Worm (Caenorhabditis elegans) whole organism, L4/young adult: ENCODE data around the gene Y43C5B.2.

ENCODE experiments used
- W03F9.2 ChIP-seq: fragments of 150-350 bp; optimal IDR thresholded peaks from 2 replicates; lab custom pipeline; 2014; ENCODE audit warnings: missing biosample characterization, missing genetic modification characterization
- dao-5 ChIP-seq: sonication (generic microtip); optimal IDR thresholded peaks from 2 replicates; lab custom pipeline; 2016; ENCODE audit warnings: missing genotype, missing genetic modification characterization, moderate library complexity, missing compliant biosample characterization
- him-1 ChIP-seq: sonication (generic microtip); optimal IDR thresholded peaks from 2 replicates; lab custom pipeline; 2016; ENCODE audit warnings: missing genotype, missing genetic modification reagents, missing genetic modification characterization, missing compliant biosample characterization

Y43C5B.2 gene

ce11 chrIV:10366018-10366417, 13.9 kb upstream of the Y43C5B.2 start, which contains the start of gene sir-2.1:
TSS of gene sir-2.1 (minus strand) at chrIV:10366229.
- TF ChIP-seq W03F9.2 (tag; lab: Kevin White, UChicago) (no peak), him-1 (tag; lab: Kevin White, UChicago) (no peak), dao-5 (tag; lab: Kevin White, UChicago) (no peak)

- TF ChIP-seq him-1 (tag; lab: Kevin White, UChicago): no peak
- TF ChIP-seq dao-5 (tag; lab: Kevin White, UChicago): no peak
- no peak for TF ChIP-seq W03F9.2 (tag; lab: Kevin White, UChicago)
Measured at ce11 chrIV:10360336-10360735, 8.2 kb upstream of the Y43C5B.2 start, which contains the start of gene ugt-59. TSS of gene ugt-59 (plus strand) at chrIV:10360636.

DNA sequence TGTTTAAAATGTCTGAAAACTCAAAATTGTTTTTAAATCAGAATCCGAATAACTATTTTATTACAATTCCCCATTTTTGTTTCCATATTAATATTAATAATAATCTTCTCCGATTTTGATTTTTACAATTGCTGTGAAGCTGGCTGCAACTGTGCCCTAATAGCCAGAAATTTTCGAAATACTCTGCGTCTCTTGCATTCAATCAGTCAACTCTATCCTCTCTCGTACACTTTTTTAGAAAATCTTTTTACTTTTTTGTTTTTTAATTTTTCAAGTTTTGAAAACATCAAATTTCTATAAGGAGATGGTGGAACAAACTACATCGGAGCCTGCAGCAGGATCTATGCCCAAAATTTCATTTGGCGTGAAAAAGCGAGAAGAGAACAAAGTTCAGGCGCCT, 5.7 kb upstream of the Y43C5B.2 start, which contains the start of gene gkow-1:
TSS of gene gkow-1 (plus strand) at position 301 of the 400 bp plus-strand sequence.
- no peak for TF ChIP-seq W03F9.2 (tag; lab: Kevin White, UChicago)
- TF ChIP-seq him-1 (tag; lab: Kevin White, UChicago): no peak
- TF ChIP-seq dao-5 (tag; lab: Kevin White, UChicago): no peak

DNA sequence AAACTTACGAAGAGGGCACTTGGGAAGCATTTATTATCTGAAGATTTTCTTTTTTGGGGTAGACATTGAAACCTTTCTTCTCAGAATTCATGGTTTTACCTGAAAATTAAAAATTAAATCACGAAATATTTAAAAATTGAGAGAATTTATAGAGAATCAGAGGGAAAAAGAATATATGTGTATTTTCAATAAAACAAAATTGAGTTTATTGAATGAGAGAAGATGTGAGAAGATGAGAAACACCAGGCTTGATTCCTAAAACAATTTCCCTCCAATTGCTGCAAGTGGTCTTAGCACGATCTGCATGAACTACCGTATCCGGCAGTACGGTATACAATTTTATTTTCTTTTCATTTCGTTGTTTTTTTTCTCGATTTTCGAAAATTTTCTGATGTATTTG, 4.9 kb upstream of the Y43C5B.2 start, which contains the start of gene R11A8.1:
TSS of gene R11A8.1 (minus strand) at position 101 of the 400 bp plus-strand sequence.
- TF ChIP-seq him-1 (tag; lab: Kevin White, UChicago): no peak
- no peak for TF ChIP-seq dao-5 (tag; lab: Kevin White, UChicago)
- TF ChIP-seq W03F9.2 (tag; lab: Kevin White, UChicago): no peak

- TF ChIP-seq him-1 (tag; lab: Kevin White, UChicago) (no peak), dao-5 (tag; lab: Kevin White, UChicago) (no peak), W03F9.2 (tag; lab: Kevin White, UChicago) (no peak)
Measured at ce11 chrIV:10349871-10350640, 2.1 kb downstream of the Y43C5B.2 start, which contains the start of the genes unc-43 and Y43C5B.3. TSS of gene unc-43 (minus strand) at chrIV:10350217. TSS of gene Y43C5B.3 (plus strand) at chrIV:10350590.

DNA sequence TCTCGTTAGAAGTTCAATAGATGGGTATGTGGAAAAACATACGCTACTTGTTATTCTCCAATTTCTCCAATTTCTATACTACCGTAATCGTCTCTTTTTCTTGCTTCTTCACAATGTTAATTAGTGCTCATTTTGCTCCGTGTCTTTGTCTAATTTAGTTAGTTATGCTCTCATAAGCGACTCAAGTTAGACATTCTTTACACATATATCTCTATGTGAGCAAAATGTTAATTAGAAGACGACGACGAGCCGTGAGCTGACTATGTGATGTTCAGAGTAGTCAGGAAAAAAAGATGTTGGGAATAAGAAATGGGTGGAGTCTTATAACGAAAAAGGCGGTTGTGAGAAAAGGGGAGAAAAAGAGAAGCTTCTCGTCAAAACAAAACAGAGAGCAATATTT, 4.6 kb downstream of the Y43C5B.2 start:
- no peak for TF ChIP-seq W03F9.2 (tag; lab: Kevin White, UChicago)
- TF ChIP-seq dao-5 (tag; lab: Kevin White, UChicago): no peak
- no peak for TF ChIP-seq him-1 (tag; lab: Kevin White, UChicago)

DNA sequence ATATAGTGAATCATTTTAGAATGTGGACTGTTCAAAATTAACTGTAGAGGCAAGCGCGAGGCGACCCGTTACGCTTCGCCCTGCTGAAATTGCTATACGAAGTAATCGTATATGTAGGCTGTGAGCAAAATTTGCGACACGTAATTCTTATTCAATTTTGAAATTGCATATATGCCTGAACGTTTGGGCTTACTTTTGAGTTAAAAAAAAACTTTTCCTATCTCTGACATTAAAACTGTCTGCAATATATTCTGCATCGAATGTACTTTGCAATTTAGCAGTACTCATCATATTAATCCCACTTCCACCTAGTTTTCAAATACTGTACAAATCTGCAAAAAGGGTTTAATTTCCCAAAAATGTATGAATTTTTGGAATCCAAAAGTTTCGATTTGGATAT, 5.2 kb downstream of the Y43C5B.2 start:
- TF ChIP-seq dao-5 (tag; lab: Kevin White, UChicago) (no peak), W03F9.2 (tag; lab: Kevin White, UChicago) (no peak), him-1 (tag; lab: Kevin White, UChicago) (no peak)

DNA sequence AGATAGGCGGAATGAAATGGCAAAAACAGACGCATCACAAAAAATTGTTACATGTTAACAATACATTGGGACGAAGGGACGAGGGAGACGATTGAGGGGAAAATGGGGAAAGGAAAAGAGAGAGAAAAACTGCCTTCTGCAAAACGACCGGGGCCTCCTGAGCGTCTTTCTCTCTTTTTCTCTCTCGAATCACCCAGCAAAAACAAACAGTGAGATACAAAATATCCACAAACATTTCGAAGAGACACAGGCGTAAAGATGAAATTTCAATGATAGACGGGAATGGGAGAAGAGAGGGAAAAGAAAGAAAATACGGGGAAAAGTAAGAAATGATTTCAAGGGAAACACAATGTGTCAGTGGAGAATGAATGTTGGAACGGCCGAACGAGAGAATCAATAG, 6.2 kb downstream of the Y43C5B.2 start:
- TF ChIP-seq him-1 (tag; lab: Kevin White, UChicago) (peak; percentile 32), dao-5 (tag; lab: Kevin White, UChicago) (no peak), W03F9.2 (tag; lab: Kevin White, UChicago) (peak; percentile 7)

ce11 chrIV:10345486-10345885, 6.7 kb downstream of the Y43C5B.2 start:
- no peak for TF ChIP-seq W03F9.2 (tag; lab: Kevin White, UChicago)
- no peak for TF ChIP-seq him-1 (tag; lab: Kevin White, UChicago)
- TF ChIP-seq dao-5 (tag; lab: Kevin White, UChicago): no peak

DNA sequence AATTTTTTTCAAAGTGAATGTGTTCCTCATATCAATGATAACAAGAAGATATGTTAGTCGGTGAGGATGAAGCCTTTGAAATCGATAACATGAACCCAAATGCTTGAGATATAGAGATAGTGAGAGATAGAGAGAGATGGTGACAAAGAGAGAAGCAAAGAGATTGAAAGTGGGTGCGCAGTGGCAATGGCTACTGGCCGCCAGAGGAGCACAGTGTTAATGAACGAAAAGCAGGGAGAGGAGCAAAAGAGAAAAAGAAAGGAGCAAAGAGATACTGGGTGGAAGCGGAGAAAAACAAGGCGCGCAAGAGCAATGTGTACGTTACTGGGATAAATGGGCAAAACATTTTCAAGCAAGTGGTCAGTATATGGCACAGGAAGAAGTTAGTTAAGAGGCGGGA, 7.5 kb downstream of the Y43C5B.2 start:
- TF ChIP-seq him-1 (tag; lab: Kevin White, UChicago) (peak; percentile 1), dao-5 (tag; lab: Kevin White, UChicago) (no peak), W03F9.2 (tag; lab: Kevin White, UChicago) (no peak)

DNA sequence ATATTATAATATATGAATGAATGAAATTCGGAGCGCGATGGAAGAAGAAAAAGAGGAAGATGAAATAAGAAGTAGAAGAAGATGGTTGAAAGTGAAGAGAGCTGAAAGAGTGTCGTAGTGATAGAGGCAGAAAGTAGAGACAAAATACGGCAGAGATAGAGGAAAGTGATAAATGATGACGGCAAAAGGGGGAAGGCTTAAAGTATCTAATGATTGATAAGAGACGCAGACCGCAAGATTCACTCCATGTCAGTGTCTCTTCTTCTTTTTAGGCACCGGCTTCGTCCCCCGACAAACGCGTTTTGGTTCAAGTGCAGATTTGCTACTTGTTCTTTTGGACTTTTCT, 9.8 kb downstream of the Y43C5B.2 start:
- no peak for TF ChIP-seq dao-5 (tag; lab: Kevin White, UChicago)
- peak; percentile 27 for TF ChIP-seq W03F9.2 (tag; lab: Kevin White, UChicago)

DNA sequence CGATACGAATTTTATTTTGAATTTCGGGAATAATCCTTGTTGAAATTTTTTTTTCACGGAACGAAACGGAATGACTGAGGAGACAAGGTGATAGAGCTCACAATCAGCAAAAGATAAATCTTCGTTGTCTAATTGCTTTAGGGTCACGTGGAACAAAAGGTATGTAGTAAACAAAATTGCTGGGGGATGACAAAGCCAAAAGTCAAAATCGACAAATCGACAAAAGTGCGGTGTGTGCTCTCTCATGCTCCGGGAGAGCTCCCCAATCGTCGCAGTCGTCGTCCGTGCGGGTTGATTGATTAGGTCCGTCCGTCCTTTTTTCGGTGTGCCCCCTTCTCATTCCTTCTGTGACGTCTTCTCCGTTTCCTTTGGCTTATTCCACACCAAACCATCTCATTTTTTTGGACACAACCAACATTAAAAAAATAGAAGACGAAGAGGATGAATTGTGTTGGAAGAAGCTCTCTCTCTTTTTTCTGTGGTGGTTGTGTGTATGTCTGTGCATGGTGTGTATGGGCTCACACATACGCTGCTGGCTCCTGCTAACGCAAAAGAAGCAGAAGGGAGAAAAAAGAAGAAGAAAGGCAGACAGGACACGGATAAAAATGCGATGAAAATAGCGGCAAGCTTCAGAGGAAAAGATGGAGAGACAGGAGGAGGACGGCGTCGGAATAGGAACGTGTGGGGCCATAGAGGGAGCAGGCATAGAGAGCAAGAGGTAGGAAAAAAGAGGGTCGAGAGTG, 10.4 kb downstream of the Y43C5B.2 start:
- no peak for TF ChIP-seq W03F9.2 (tag; lab: Kevin White, UChicago)
- no peak for TF ChIP-seq dao-5 (tag; lab: Kevin White, UChicago)
- peak; percentile 9 for TF ChIP-seq him-1 (tag; lab: Kevin White, UChicago)

- TF ChIP-seq him-1 (tag; lab: Kevin White, UChicago) (no peak), W03F9.2 (tag; lab: Kevin White, UChicago) (no peak), dao-5 (tag; lab: Kevin White, UChicago) (no peak)
Measured at ce11 chrIV:10339701-10340100, 12.4 kb downstream of the Y43C5B.2 start.
